Fruit fly (Drosophila melanogaster) whole organism, embryonic: ENCODE measurements around the gene CG12948.

Experiments used
- ATbp ChIP-seq: fragments of 200-800 bp; sonication (Bioruptor generic); optimal IDR thresholded peaks from 2 replicates; lab custom pipeline; 2017; ENCODE audit warnings: missing biosample characterization, mild to moderate bottlenecking, missing genetic modification characterization, missing genetic modification reagents
- Atf-2 ChIP-seq: fragments of 200-800 bp; sonication (Bioruptor generic); optimal IDR thresholded peaks from 2 replicates; lab custom pipeline; 2016; ENCODE audit warnings: missing biosample characterization, missing genetic modification characterization
- B-H1 ChIP-seq: fragments of 200-800 bp; sonication (Bioruptor generic); IDR thresholded peaks from 3 replicates; pipeline ENCODE4 v1.3.6; 2022; ENCODE audit warnings: missing biosample characterization, missing genetic modification characterization
- BEAF-32 ChIP-seq: fragments of 200-800 bp; sonication (Bioruptor generic); optimal IDR thresholded peaks from 3 replicates; lab custom pipeline; 2017; ENCODE audit warnings: missing biosample characterization, missing genetic modification characterization, mild to moderate bottlenecking, moderate library complexity, missing genetic modification reagents
- CG11085 ChIP-seq: fragments of 200-800 bp; sonication (Bioruptor generic); IDR thresholded peaks from 2 replicates; pipeline ENCODE4 v1.3.6; 2022; ENCODE audit warnings: missing biosample characterization, missing genetic modification characterization
- CG11695 ChIP-seq: fragments of 200-800 bp; sonication (Bioruptor generic); IDR thresholded peaks from 3 replicates; pipeline ENCODE4 v1.3.6; 2022; ENCODE audit warnings: missing biosample characterization, missing genetic modification characterization
- CG12104 ChIP-seq: fragments of 200-800 bp; sonication (Bioruptor generic); optimal IDR thresholded peaks from 3 replicates; lab custom pipeline; 2016; ENCODE audit warnings: missing biosample characterization, missing genetic modification characterization
- CG12391 ChIP-seq: fragments of 200-800 bp; sonication (Bioruptor generic); optimal IDR thresholded peaks from 3 replicates; lab custom pipeline; 2018; ENCODE audit warnings: missing biosample characterization, mild to moderate bottlenecking, missing genetic modification characterization, moderate library complexity
- CG14014 ChIP-seq: fragments of 200-800 bp; sonication (Bioruptor generic); IDR thresholded peaks from 2 replicates; pipeline ENCODE4 v1.3.6; 2022; ENCODE audit warnings: missing biosample characterization, missing genetic modification characterization
- CG14860 ChIP-seq: fragments of 200-800 bp; sonication (Bioruptor generic); IDR thresholded peaks from 3 replicates; pipeline ENCODE4 v1.3.6; 2022; ENCODE audit warnings: missing biosample characterization, missing genetic modification characterization; ENCODE audit not compliant: partially characterized antibody
- CG15011 ChIP-seq: fragments of 200-800 bp; sonication (Bioruptor generic); optimal IDR thresholded peaks from 3 replicates; lab custom pipeline; 2018; ENCODE audit warnings: missing biosample characterization, mild to moderate bottlenecking, missing genetic modification characterization
- CG15479 ChIP-seq: fragments of 200-800 bp; sonication (Bioruptor generic); optimal IDR thresholded peaks from 3 replicates; lab custom pipeline; 2019; ENCODE audit warnings: missing biosample characterization, mild to moderate bottlenecking, missing genetic modification characterization, moderate library complexity
- CG17385 ChIP-seq: fragments of 200-800 bp; sonication (Bioruptor generic); optimal IDR thresholded peaks from 3 replicates; lab custom pipeline; 2018; ENCODE audit warnings: missing biosample characterization, mild to moderate bottlenecking, missing genetic modification characterization
- CG2202 ChIP-seq: fragments of 200-800 bp; sonication (Bioruptor generic); optimal IDR thresholded peaks from 2 replicates; lab custom pipeline; 2018; ENCODE audit warnings: missing biosample characterization, mild to moderate bottlenecking, missing genetic modification characterization
- CG31224 ChIP-seq: fragments of 200-800 bp; sonication (Bioruptor generic); IDR thresholded peaks from 2 replicates; pipeline ENCODE4 v1.3.6; 2022; ENCODE audit warnings: missing biosample characterization, missing genetic modification characterization
- CG42726 ChIP-seq: fragments of 200-800 bp; sonication (Bioruptor generic); IDR thresholded peaks from 2 replicates; pipeline ENCODE4 v1.3.6; 2022; ENCODE audit warnings: missing biosample characterization, missing genetic modification characterization; ENCODE audit not compliant: partially characterized antibody
- CG4360 ChIP-seq: fragments of 200-800 bp; sonication (Bioruptor generic); IDR thresholded peaks from 2 replicates; pipeline ENCODE4 v1.3.6; 2022; ENCODE audit warnings: missing biosample characterization, missing genetic modification characterization
- CG4854 ChIP-seq: fragments of 200-800 bp; sonication (Bioruptor generic); optimal IDR thresholded peaks from 2 replicates; lab custom pipeline; 2016; ENCODE audit warnings: missing biosample characterization, missing genetic modification characterization, inconsistent platforms
- CG5245 ChIP-seq: fragments of 200-800 bp; sonication (Bioruptor generic); optimal IDR thresholded peaks from 3 replicates; lab custom pipeline; 2016; ENCODE audit warnings: missing biosample characterization, missing genetic modification characterization
- CG6765 ChIP-seq: fragments of 200-800 bp; sonication (Bioruptor generic); optimal IDR thresholded peaks from 3 replicates; lab custom pipeline; 2017; ENCODE audit warnings: missing biosample characterization, mild to moderate bottlenecking, missing genetic modification characterization
- CG6854 ChIP-seq: fragments of 200-800 bp; sonication (Bioruptor generic); optimal IDR thresholded peaks from 3 replicates; lab custom pipeline; 2017; ENCODE audit warnings: missing biosample characterization, mild to moderate bottlenecking, missing genetic modification characterization
- CG7556 ChIP-seq: fragments of 200-800 bp; sonication (Bioruptor generic); optimal IDR thresholded peaks from 2 replicates; lab custom pipeline; 2017; ENCODE audit warnings: missing biosample characterization, mild to moderate bottlenecking, missing genetic modification characterization
- CG8765 ChIP-seq: fragments of 200-800 bp; sonication (Bioruptor generic); IDR thresholded peaks from 2 replicates; pipeline ENCODE4 v1.3.6; 2022; ENCODE audit warnings: missing biosample characterization, missing genetic modification characterization
- CG9932 ChIP-seq: fragments of 200-800 bp; sonication (Bioruptor generic); IDR thresholded peaks from 2 replicates; pipeline ENCODE4 v1.3.6; 2022; ENCODE audit warnings: missing biosample characterization, missing genetic modification characterization
- CrebB ChIP-seq: fragments of 200-800 bp; sonication (Bioruptor generic); optimal IDR thresholded peaks from 3 replicates; lab custom pipeline; 2018; ENCODE audit warnings: missing biosample characterization, mild to moderate bottlenecking, missing genetic modification characterization
- D19B ChIP-seq: fragments of 200-800 bp; sonication (Bioruptor generic); optimal IDR thresholded peaks from 2 replicates; lab custom pipeline; 2017; ENCODE audit warnings: missing biosample characterization, mild to moderate bottlenecking, missing genetic modification characterization
- Dad ChIP-seq: fragments of 200-800 bp; sonication (Bioruptor generic); optimal IDR thresholded peaks from 3 replicates; lab custom pipeline; 2016; ENCODE audit warnings: missing biosample characterization, missing genetic modification characterization
- Dfd ChIP-seq, 2 experiments: fragments of >200 bp; optimal IDR thresholded peaks; 2 replicates each; lab custom pipeline; 2017; ENCODE audit warnings: missing biosample characterization in 2 of 2, missing genetic modification characterization in 2 of 2
- Gug ChIP-seq: fragments of 200-800 bp; sonication (Bioruptor generic); IDR thresholded peaks from 4 replicates; pipeline ENCODE4 v1.3.6; 2022; ENCODE audit warnings: missing biosample characterization, missing genetic modification characterization
- HLH3B ChIP-seq: fragments of 200-800 bp; sonication (Bioruptor generic); IDR thresholded peaks from 2 replicates; pipeline ENCODE4 v1.3.6; 2022; ENCODE audit warnings: missing biosample characterization, missing genetic modification characterization
- Hey ChIP-seq: fragments of 200-800 bp; sonication (Bioruptor generic); optimal IDR thresholded peaks from 3 replicates; lab custom pipeline; 2018; ENCODE audit warnings: missing biosample characterization, mild to moderate bottlenecking, missing genetic modification characterization
- Hr78 ChIP-seq, 2 experiments: fragments of 200-800 bp in 1 of 2; fragments of >200 bp in 1 of 2; sonication (Bioruptor generic) in 1 of 2; optimal IDR thresholded peaks; 2 replicates each; lab custom pipeline; 2017 to 2019; ENCODE audit warnings: missing biosample characterization in 2 of 2, missing genetic modification characterization in 2 of 2, mild to moderate bottlenecking in 1 of 2, moderate library complexity in 1 of 2
- Max ChIP-seq: fragments of 200-800 bp; sonication (Bioruptor generic); optimal IDR thresholded peaks from 2 replicates; lab custom pipeline; 2016; ENCODE audit warnings: missing biosample characterization, mild to moderate bottlenecking, missing genetic modification characterization
- Vsx1 ChIP-seq: fragments of 200-800 bp; sonication (Bioruptor generic); optimal IDR thresholded peaks from 2 replicates; lab custom pipeline; 2017; ENCODE audit warnings: missing biosample characterization, mild to moderate bottlenecking, missing genetic modification characterization, missing genetic modification reagents
- bsh ChIP-seq, 2 experiments: fragments of 200-800 bp; sonication (Bioruptor generic); optimal IDR thresholded peaks; 2 replicates each; lab custom pipeline; 2017 to 2018; ENCODE audit warnings: mild to moderate bottlenecking in 2 of 2, missing biosample characterization in 2 of 2, missing genetic modification characterization in 2 of 2, moderate library complexity in 1 of 2
- btn ChIP-seq: fragments of 200-800 bp; sonication (Bioruptor generic); optimal IDR thresholded peaks from 2 replicates; lab custom pipeline; 2016; ENCODE audit warnings: missing biosample characterization, missing genetic modification characterization
- caup ChIP-seq: fragments of 200-800 bp; sonication (Bioruptor generic); optimal IDR thresholded peaks from 3 replicates; lab custom pipeline; 2017; ENCODE audit warnings: missing biosample characterization, mild to moderate bottlenecking, missing genetic modification characterization, moderate library complexity; ENCODE audit not compliant: severe bottlenecking
- crc ChIP-seq: fragments of 200-800 bp; sonication (Bioruptor generic); optimal IDR thresholded peaks from 2 replicates; lab custom pipeline; 2016; ENCODE audit warnings: missing biosample characterization, missing genetic modification characterization
- esg ChIP-seq: fragments of 200-800 bp; sonication (Bioruptor generic); conservative IDR thresholded peaks from 2 replicates; pipeline ENCODE4 v1.3.6; 2022; ENCODE audit warnings: missing biosample characterization, missing genetic modification characterization
- kay ChIP-seq: fragments of 200-800 bp; sonication (Bioruptor generic); optimal IDR thresholded peaks from 2 replicates; lab custom pipeline; 2016; ENCODE audit warnings: missing biosample characterization, missing genetic modification characterization
- nerfin-1 ChIP-seq: fragments of 200-800 bp; sonication (Bioruptor generic); optimal IDR thresholded peaks from 3 replicates; lab custom pipeline; 2019; ENCODE audit warnings: missing biosample characterization, mild to moderate bottlenecking, missing genetic modification characterization, moderate library complexity
- nerfin-2 ChIP-seq: fragments of 200-800 bp; sonication (Bioruptor generic); IDR thresholded peaks from 2 replicates; pipeline ENCODE4 v1.3.6; 2022; ENCODE audit warnings: missing biosample characterization, missing genetic modification characterization; ENCODE audit not compliant: partially characterized antibody
- odd ChIP-seq: fragments of 200-800 bp; sonication (Bioruptor generic); optimal IDR thresholded peaks from 2 replicates; lab custom pipeline; 2017; ENCODE audit warnings: missing biosample characterization, mild to moderate bottlenecking, missing genetic modification characterization
- psq ChIP-seq: fragments of 200-800 bp; sonication (Bioruptor generic); optimal IDR thresholded peaks from 2 replicates; lab custom pipeline; 2017; ENCODE audit warnings: missing biosample characterization, missing genetic modification characterization
- pum ChIP-seq: fragments of 200-800 bp; sonication (Bioruptor generic); optimal IDR thresholded peaks from 2 replicates; lab custom pipeline; 2016; ENCODE audit warnings: missing biosample characterization, missing genetic modification characterization
- ro ChIP-seq: fragments of 200-800 bp; sonication (Bioruptor generic); IDR thresholded peaks from 2 replicates; pipeline ENCODE4 v1.3.6; 2022; ENCODE audit warnings: missing biosample characterization, missing genetic modification characterization
- sc ChIP-seq, 3 experiments: fragments of >200 bp in 2 of 3; fragments of 200-800 bp in 1 of 3; sonication (Bioruptor generic) in 1 of 3; optimal IDR thresholded peaks; 2 replicates in 2 of 3; 3 replicates in 1 of 3; lab custom pipeline; 2017; ENCODE audit warnings: mild to moderate bottlenecking in 1 of 3, missing biosample characterization in 1 of 3, missing genetic modification characterization in 1 of 3, missing genetic modification reagents in 1 of 3
- ssp ChIP-seq: fragments of 200-800 bp; sonication (Bioruptor generic); IDR thresholded peaks from 2 replicates; pipeline ENCODE4 v1.3.6; 2022; ENCODE audit warnings: missing biosample characterization, missing genetic modification characterization
- trem ChIP-seq: fragments of 200-800 bp; optimal IDR thresholded peaks from 3 replicates; lab custom pipeline; 2019; ENCODE audit warnings: missing biosample characterization, mild to moderate bottlenecking, missing genetic modification characterization, moderate library complexity
- vvl ChIP-seq: fragments of 200-800 bp; sonication (Bioruptor generic); IDR thresholded peaks from 2 replicates; pipeline ENCODE4 v1.3.6; 2022; ENCODE audit warnings: missing biosample characterization, missing genetic modification characterization

CG12948 gene

DNA sequence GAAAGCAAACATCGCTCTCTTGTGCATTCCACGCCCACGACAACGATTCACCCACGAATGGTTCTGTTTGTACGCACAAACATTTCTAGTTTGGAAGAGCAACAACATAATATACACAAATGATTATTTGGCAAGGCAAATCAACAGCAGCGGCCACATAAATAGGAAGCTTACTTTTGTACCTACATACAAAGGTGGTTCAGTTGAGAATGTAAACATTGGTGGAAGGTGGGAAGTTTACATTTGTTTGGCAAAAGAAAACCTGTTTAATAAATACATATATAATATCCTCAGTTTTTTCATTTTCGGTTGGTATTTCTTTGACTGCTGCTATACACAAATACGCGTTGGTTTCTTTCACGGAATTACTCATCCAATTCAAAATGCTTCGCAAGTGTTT lies 45.0 kb downstream of the CG12948 start (continued):
- TF ChIP-seq Gug (GFP tag; lab: Robert Waterston, UW): peak; percentile 77
- TF ChIP-seq Hey: peak; percentile 34
- peak; percentile 91 for TF ChIP-seq CG12391 (tag; lab: Kevin White, UChicago)
- peak; percentile 74 for TF ChIP-seq psq (GFP tag; lab: Kevin White, UChicago)
- TF ChIP-seq bsh (GFP tag; optimal IDR thresholded peaks at IDR 0.05; lab: Kevin White, UChicago): peak in 1 of 2 experiments; percentile 90
- TF ChIP-seq CrebB: peak; percentile 89
- TF ChIP-seq ATbp (GFP tag; lab: Kevin White, UChicago): peak; percentile 89
- TF ChIP-seq vvl (GFP tag; lab: Robert Waterston, UW): no peak
- TF ChIP-seq CG7556 (GFP tag; lab: Kevin White, UChicago): peak; percentile 82
- no peak for TF ChIP-seq esg (GFP tag; lab: Robert Waterston, UW)
- no peak for TF ChIP-seq CG14860 (GFP tag; lab: Robert Waterston, UW)
- TF ChIP-seq nerfin-2 (GFP tag; lab: Robert Waterston, UW): no peak
- TF ChIP-seq HLH3B: no peak
- TF ChIP-seq B-H1 (GFP tag; lab: Robert Waterston, UW): no peak
- TF ChIP-seq Dfd (GFP tag; optimal IDR thresholded peaks at IDR 0.05; lab: Kevin White, UChicago): no peak
- no peak for TF ChIP-seq CG11085
- peak; percentile 77 for TF ChIP-seq nerfin-1 (tag; lab: Kevin White, UChicago)
- TF ChIP-seq trem: peak; percentile 83
- TF ChIP-seq Hr78 (GFP tag; optimal IDR thresholded peaks at IDR 0.05; lab: Kevin White, UChicago): peak in 1 of 2 experiments; percentile 5
- peak; percentile 85 for TF ChIP-seq CG6765 (GFP tag; lab: Kevin White, UChicago)
- TF ChIP-seq CG2202 (tag; lab: Kevin White, UChicago): peak; percentile 81
- peak; percentile 84 for TF ChIP-seq CG5245
- TF ChIP-seq caup: peak; percentile 87
- no peak for TF ChIP-seq CG4360 (GFP tag; lab: Robert Waterston, UW)
- TF ChIP-seq CG31224 (GFP tag; lab: Robert Waterston, UW): no peak
- no peak for TF ChIP-seq CG11695 (GFP tag; lab: Robert Waterston, UW)
- peak; percentile 71 for TF ChIP-seq Dad (GFP tag; lab: Kevin White, UChicago)
- TF ChIP-seq ro (GFP tag; lab: Robert Waterston, UW): no peak
- TF ChIP-seq CG15479 (GFP tag; lab: Kevin White, UChicago): peak; percentile 58
- peak; percentile 84 for TF ChIP-seq CG6854 (GFP tag; lab: Kevin White, UChicago)
- TF ChIP-seq odd (GFP tag; lab: Kevin White, UChicago): peak; percentile 89
- peak; percentile 65 for TF ChIP-seq crc (GFP tag; lab: Kevin White, UChicago)
- TF ChIP-seq ssp (GFP tag; lab: Robert Waterston, UW): no peak
- TF ChIP-seq BEAF-32 (GFP tag; lab: Kevin White, UChicago): no peak
- TF ChIP-seq Max: peak; percentile 83
- TF ChIP-seq Vsx1 (GFP tag; lab: Kevin White, UChicago): peak; percentile 81
- TF ChIP-seq CG15011: peak; percentile 86
- TF ChIP-seq CG17385 (GFP tag; lab: Kevin White, UChicago): peak; percentile 88
- peak; percentile 79 for TF ChIP-seq CG12104 (GFP tag; lab: Kevin White, UChicago)
- peak; percentile 84 for TF ChIP-seq Atf-2 (GFP tag; lab: Kevin White, UChicago)
- TF ChIP-seq sc (optimal IDR thresholded peaks at IDR 0.05; lab: Kevin White, UChicago): no peak
- peak; percentile 79 for TF ChIP-seq sc (GFP tag; optimal IDR thresholded peaks at IDR 0.05; lab: Kevin White, UChicago)
- TF ChIP-seq CG9932 (GFP tag; lab: Robert Waterston, UW): no peak
- peak; percentile 88 for TF ChIP-seq CG4854 (GFP tag; lab: Kevin White, UChicago)
- peak; percentile 73 for TF ChIP-seq pum (GFP tag; lab: Kevin White, UChicago)
- TF ChIP-seq CG14014 (GFP tag; lab: Robert Waterston, UW): no peak
- TF ChIP-seq kay (GFP tag; lab: Kevin White, UChicago): peak; percentile 90
- TF ChIP-seq CG42726: no peak
- TF ChIP-seq CG8765 (GFP tag; lab: Robert Waterston, UW): no peak
- peak; percentile 46 for TF ChIP-seq btn
- TF ChIP-seq D19B: peak; percentile 79
